Worm (Caenorhabditis elegans): ENCODE results near the gene Y39G8C.2.

The Y39G8C.2 gene

ce11 chrII:14143838-14144268 is 46.4 kb upstream of the Y39G8C.2 start, which contains the start of gene W03H9.2 (continued):
- peak; percentile 19 for TF ChIP-seq lin-54 (GFP tag; optimal IDR thresholded peaks at IDR 0.05)
- TF ChIP-seq lin-40 (tag; optimal IDR thresholded peaks at IDR 0.05) = peak; percentile 50
- no peak for TF ChIP-seq attf-6 (GFP tag; IDR thresholded peaks at IDR 0.05)
- TF ChIP-seq nhr-80 (tag; optimal IDR thresholded peaks at IDR 0.05) = peak; percentile 3
- peak in 1 of 2 experiments; percentile 43 for TF ChIP-seq let-607 (tag; optimal IDR thresholded peaks at IDR 0.05)
- peak; percentile 74 for TF ChIP-seq K12H6.12 (tag; optimal IDR thresholded peaks at IDR 0.05)
- peak in 1 of 3 experiments; percentile 65 for TF ChIP-seq lin-35 (GFP tag; optimal IDR thresholded peaks at IDR 0.05)
- no peak for TF ChIP-seq atf-7 (tag; optimal IDR thresholded peaks at IDR 0.05)
- TF ChIP-seq xnd-1 (tag; optimal IDR thresholded peaks at IDR 0.05) = no peak
- peak; percentile 30; the same call in 1 of the 2 replicates for TF ChIP-seq lir-1 (GFP tag; conservative IDR thresholded peaks at IDR 0.05)
- TF ChIP-seq bed-1 (GFP tag; IDR thresholded peaks at IDR 0.05) = no peak
- TF ChIP-seq pbrm-1 (GFP tag; IDR thresholded peaks at IDR 0.05) = peak; percentile 43; the same call in 1 of the 2 replicates
- no peak for TF ChIP-seq mes-4 (tag; optimal IDR thresholded peaks at IDR 0.05)
- no peak for TF ChIP-seq B0035.1 (tag; optimal IDR thresholded peaks at IDR 0.05)
- TF ChIP-seq ztf-25 (GFP tag; IDR thresholded peaks at IDR 0.05) = no peak
- TF ChIP-seq F57C9.4 (tag; optimal IDR thresholded peaks at IDR 0.05) = no peak
- TF ChIP-seq nfya-2 (GFP tag; IDR thresholded peaks at IDR 0.05) = no peak
- no peak for TF ChIP-seq F52B5.7 (tag; optimal IDR thresholded peaks at IDR 0.05)
- TF ChIP-seq zfh-2 (GFP tag; conservative IDR thresholded peaks at IDR 0.05) = no peak
- no peak for TF ChIP-seq F22D6.2 (tag; optimal IDR thresholded peaks at IDR 0.05)
- no peak for TF ChIP-seq nfyb-1 (GFP tag; IDR thresholded peaks at IDR 0.05)
- no peak for TF ChIP-seq snpc-4 (GFP tag; optimal IDR thresholded peaks at IDR 0.05)
- peak in 2 of 4 experiments; percentile 26 to 41 for TF ChIP-seq snpc-4 (tag; optimal IDR thresholded peaks at IDR 0.05)
- TF ChIP-seq zim-3 (tag; optimal IDR thresholded peaks at IDR 0.05) = no peak
- TF ChIP-seq sea-2 (GFP tag; IDR thresholded peaks at IDR 0.05) = no peak
- TF ChIP-seq lsy-27 (tag; optimal IDR thresholded peaks at IDR 0.05; ENCODE audit: borderline replicate concordance, insufficient read depth) = no peak
- peak; percentile 67 for TF ChIP-seq madf-10 (tag; optimal IDR thresholded peaks at IDR 0.05)
- TF ChIP-seq C17E4.6 (GFP tag; IDR thresholded peaks at IDR 0.05) = no peak
- TF ChIP-seq ztf-6 (GFP tag; IDR thresholded peaks at IDR 0.05) = no peak
- TF ChIP-seq ztf-3 (GFP tag; optimal IDR thresholded peaks at IDR 0.05) = no peak
- peak; percentile 56 for TF ChIP-seq attf-5 (GFP tag; optimal IDR thresholded peaks at IDR 0.05)
- TF ChIP-seq T26A5.8 (tag; optimal IDR thresholded peaks at IDR 0.05) = no peak
- TF ChIP-seq madf-6 (GFP tag; IDR thresholded peaks at IDR 0.05) = no peak
- TF ChIP-seq hmg-1.2 (GFP tag; IDR thresholded peaks at IDR 0.05) = no peak; the same call in 1 of the 2 replicates
- no peak for TF ChIP-seq tlf-1 (GFP tag; optimal IDR thresholded peaks at IDR 0.05)
- peak; percentile 56; the same call in 1 of the 2 replicates for TF ChIP-seq bed-2 (GFP tag; IDR thresholded peaks at IDR 0.05)
- TF ChIP-seq ztf-26 (tag; optimal IDR thresholded peaks at IDR 0.05) = no peak
- TF ChIP-seq lin-26 (GFP tag; IDR thresholded peaks at IDR 0.05) = no peak
- no peak for TF ChIP-seq mxl-1 (tag; optimal IDR thresholded peaks at IDR 0.05)
- no peak for TF ChIP-seq ets-4 (GFP tag; optimal IDR thresholded peaks at IDR 0.05)
- peak; percentile 37 for TF ChIP-seq tbp1 (GFP tag; optimal IDR thresholded peaks at IDR 0.05)
- TF ChIP-seq B0336.3 (GFP tag; IDR thresholded peaks at IDR 0.05) = no peak
- TF ChIP-seq egrh-3 (GFP tag; IDR thresholded peaks at IDR 0.05) = no peak
- TF ChIP-seq Y95B8A.8 (GFP tag; IDR thresholded peaks at IDR 0.05) = no peak
- no peak for TF ChIP-seq pha-4 (tag; optimal IDR thresholded peaks at IDR 0.05)
- no peak for TF ChIP-seq B0261.1 (tag; optimal IDR thresholded peaks at IDR 0.05)
